Worm (Caenorhabditis elegans): ENCODE measurements around the gene emb-27.

Gene emb-27

DNA sequence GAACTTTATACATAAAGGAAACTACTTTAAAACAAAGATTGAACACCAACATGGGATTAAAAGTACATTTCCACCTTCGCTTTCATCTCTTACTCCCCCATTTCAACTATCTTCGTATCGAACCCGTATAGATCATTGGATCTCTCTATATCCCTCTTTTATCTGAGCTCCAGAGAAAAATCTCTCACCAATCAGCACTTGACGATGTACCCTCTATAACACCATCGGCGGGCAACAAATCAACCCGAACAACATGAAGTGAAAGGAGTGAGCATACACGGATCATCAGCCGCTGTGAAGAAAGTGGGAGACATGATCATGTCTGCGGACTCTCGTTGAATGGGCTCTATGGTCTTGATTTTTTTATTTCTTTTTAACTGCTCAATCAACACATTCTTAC is 44.5 kb downstream of the emb-27 start:
- TF ChIP-seq nfya-1 (tag; optimal IDR thresholded peaks at IDR 0.05; ENCODE audit: insufficient read depth) = peak; percentile 74
- TF ChIP-seq pqm-1 (tag; optimal IDR thresholded peaks at IDR 0.05) = no peak

- no peak for TF ChIP-seq jun-1 (tag; optimal IDR thresholded peaks at IDR 0.05)
- TF ChIP-seq zag-1 (tag; optimal IDR thresholded peaks at IDR 0.05) = no peak
- TF ChIP-seq nfya-1 (tag; optimal IDR thresholded peaks at IDR 0.05; ENCODE audit: insufficient read depth) = no peak
- no peak for TF ChIP-seq tbx-2 (tag; optimal IDR thresholded peaks at IDR 0.05)
- TF ChIP-seq nhr-67 (tag; optimal IDR thresholded peaks at IDR 0.05) = no peak
- TF ChIP-seq nhr-12 (tag; optimal IDR thresholded peaks at IDR 0.05) = no peak
- TF ChIP-seq ceh-82 (tag; optimal IDR thresholded peaks at IDR 0.05) = no peak
- no peak for TF ChIP-seq ztf-11 (tag; optimal IDR thresholded peaks at IDR 0.05)
- no peak for TF ChIP-seq daf-12 (tag; optimal IDR thresholded peaks at IDR 0.05)
- TF ChIP-seq ceh-28 (tag; optimal IDR thresholded peaks at IDR 0.05) = no peak
- no peak for TF ChIP-seq nhr-11 (tag; optimal IDR thresholded peaks at IDR 0.05)
- TF ChIP-seq ZK546.5 (tag; optimal IDR thresholded peaks at IDR 0.05) = no peak
- no peak for TF ChIP-seq eor-1 (tag; optimal IDR thresholded peaks at IDR 0.05)
- TF ChIP-seq nhr-25 (tag; optimal IDR thresholded peaks at IDR 0.05) = no peak
- TF ChIP-seq pha-4 (tag; optimal IDR thresholded peaks at IDR 0.05) = no peak
- TF ChIP-seq egl-5 (tag; optimal IDR thresholded peaks at IDR 0.05) = no peak
- no peak for TF ChIP-seq aly-2 (tag; optimal IDR thresholded peaks at IDR 0.05)
Observed at ce11 chrII:8116159-8116558, 45.8 kb downstream of the emb-27 start, which contains the start of gene unc-105. TSS of gene unc-105 (plus strand) at chrII:8116459.

ce11 chrII:8112063-8112462 is 49.9 kb downstream of the emb-27 start, which contains the start of gene lron-4:
TSS of gene lron-4 (minus strand) at chrII:8112163.
- TF ChIP-seq zag-1 (tag; optimal IDR thresholded peaks at IDR 0.05) (no peak), egl-27 (tag; optimal IDR thresholded peaks at IDR 0.05) (no peak), ama-1 (optimal IDR thresholded peaks at IDR 0.05) (no peak), nhr-23 (tag; optimal IDR thresholded peaks at IDR 0.05) (no peak), nhr-43 (tag; optimal IDR thresholded peaks at IDR 0.05; ENCODE audit: poor library complexity, severe bottlenecking) (no peak), ceh-28 (tag; optimal IDR thresholded peaks at IDR 0.05) (no peak), nhr-237 (tag; optimal IDR thresholded peaks at IDR 0.05) (no peak)
